Fruit fly (Drosophila melanogaster) whole organism, embryonic: ENCODE data around the gene CG31637.

Experiments
- Aef1 ChIP-seq: fragments of 200-800 bp; sonication (Bioruptor generic); IDR thresholded peaks from 3 replicates; pipeline ENCODE4 v1.3.6; 2022; ENCODE audit warnings: missing biosample characterization, missing genetic modification characterization
- BEAF-32 ChIP-seq: fragments of 200-800 bp; sonication (Bioruptor generic); optimal IDR thresholded peaks from 3 replicates; lab custom pipeline; 2017; ENCODE audit warnings: missing biosample characterization, missing genetic modification characterization, mild to moderate bottlenecking, moderate library complexity, missing genetic modification reagents
- Bdp1 ChIP-seq: fragments of 200-800 bp; sonication (Bioruptor generic); optimal IDR thresholded peaks from 3 replicates; lab custom pipeline; 2016; ENCODE audit warnings: missing biosample characterization, missing genetic modification characterization
- CG10274 ChIP-seq: fragments of 200-800 bp; sonication (Bioruptor generic); optimal IDR thresholded peaks from 3 replicates; lab custom pipeline; 2017; ENCODE audit warnings: missing biosample characterization, mild to moderate bottlenecking, missing genetic modification characterization
- CG10654 ChIP-seq: fragments of 200-800 bp; sonication (Bioruptor generic); optimal IDR thresholded peaks from 2 replicates; lab custom pipeline; 2016; ENCODE audit warnings: missing biosample characterization, missing genetic modification characterization
- CG11695 ChIP-seq: fragments of 200-800 bp; sonication (Bioruptor generic); IDR thresholded peaks from 3 replicates; pipeline ENCODE4 v1.3.6; 2022; ENCODE audit warnings: missing biosample characterization, missing genetic modification characterization
- CG11696 ChIP-seq: fragments of 200-800 bp; sonication (Bioruptor generic); IDR thresholded peaks from 2 replicates; pipeline ENCODE4 v1.3.6; 2022; ENCODE audit warnings: missing biosample characterization, missing genetic modification characterization
- CG12744 ChIP-seq: fragments of 200-800 bp; sonication (Bioruptor generic); optimal IDR thresholded peaks from 2 replicates; lab custom pipeline; 2016; ENCODE audit warnings: missing biosample characterization, missing genetic modification characterization
- CG13424 ChIP-seq: fragments of 200-800 bp; sonication (Bioruptor generic); optimal IDR thresholded peaks from 2 replicates; lab custom pipeline; 2019; ENCODE audit warnings: missing biosample characterization, mild to moderate bottlenecking, missing genetic modification characterization, moderate library complexity
- CG17328 ChIP-seq: fragments of 200-800 bp; sonication (Bioruptor generic); IDR thresholded peaks from 2 replicates; pipeline ENCODE4 v1.3.6; 2022; ENCODE audit warnings: missing biosample characterization, missing genetic modification characterization
- CG2202 ChIP-seq: fragments of 200-800 bp; sonication (Bioruptor generic); optimal IDR thresholded peaks from 2 replicates; lab custom pipeline; 2018; ENCODE audit warnings: missing biosample characterization, mild to moderate bottlenecking, missing genetic modification characterization
- CG2875 ChIP-seq: fragments of 200-800 bp; sonication (Bioruptor generic); optimal IDR thresholded peaks from 2 replicates; lab custom pipeline; 2017; ENCODE audit warnings: missing biosample characterization, mild to moderate bottlenecking, missing genetic modification characterization, missing genetic modification reagents
- CG32532 ChIP-seq: fragments of 200-800 bp; sonication (Bioruptor generic); IDR thresholded peaks from 2 replicates; pipeline ENCODE4 v1.3.6; 2022; ENCODE audit warnings: missing biosample characterization, missing genetic modification characterization
- CG3281 ChIP-seq: fragments of 200-800 bp; sonication (Bioruptor generic); optimal IDR thresholded peaks from 3 replicates; lab custom pipeline; 2017; ENCODE audit warnings: missing biosample characterization, mild to moderate bottlenecking, missing genetic modification characterization
- CG34422 ChIP-seq: fragments of 200-800 bp; sonication (Bioruptor generic); IDR thresholded peaks from 3 replicates; pipeline ENCODE4 v1.3.6; 2022; ENCODE audit warnings: missing biosample characterization, missing genetic modification characterization
- CG3838 ChIP-seq: fragments of 200-800 bp; sonication (Bioruptor generic); optimal IDR thresholded peaks from 3 replicates; lab custom pipeline; 2016; ENCODE audit warnings: missing biosample characterization, missing genetic modification characterization
- CG4404 ChIP-seq: fragments of 200-800 bp; sonication (Bioruptor generic); IDR thresholded peaks from 2 replicates; pipeline ENCODE4 v1.3.6; 2022; ENCODE audit warnings: missing biosample characterization, missing genetic modification characterization
- CG5180 ChIP-seq: fragments of 200-800 bp; sonication (Bioruptor generic); optimal IDR thresholded peaks from 3 replicates; lab custom pipeline; 2017; ENCODE audit warnings: missing biosample characterization, missing genetic modification characterization, mild to moderate bottlenecking, moderate library complexity, missing genetic modification reagents
- CG6683 ChIP-seq: fragments of 200-800 bp; sonication (Bioruptor generic); optimal IDR thresholded peaks from 2 replicates; lab custom pipeline; 2017; ENCODE audit warnings: missing biosample characterization, mild to moderate bottlenecking, missing genetic modification characterization, missing genetic modification reagents
- CG7556 ChIP-seq: fragments of 200-800 bp; sonication (Bioruptor generic); optimal IDR thresholded peaks from 2 replicates; lab custom pipeline; 2017; ENCODE audit warnings: missing biosample characterization, mild to moderate bottlenecking, missing genetic modification characterization
- CG8290 ChIP-seq, 3 experiments: fragments of 200-800 bp; sonication (Bioruptor generic); optimal IDR thresholded peaks; 2 replicates each; lab custom pipeline; 2016 to 2019; ENCODE audit warnings: missing biosample characterization in 3 of 3, missing genetic modification characterization in 3 of 3, mild to moderate bottlenecking in 2 of 3, moderate library complexity in 1 of 3
- CG8359 ChIP-seq: fragments of 200-800 bp; sonication (Bioruptor generic); optimal IDR thresholded peaks from 2 replicates; lab custom pipeline; 2017; ENCODE audit warnings: missing biosample characterization, mild to moderate bottlenecking, missing genetic modification characterization, borderline replicate concordance
- CG8388 ChIP-seq: fragments of 200-800 bp; sonication (Bioruptor generic); optimal IDR thresholded peaks from 2 replicates; lab custom pipeline; 2019; ENCODE audit warnings: missing biosample characterization, mild to moderate bottlenecking, missing genetic modification characterization, moderate library complexity
- CG8478 ChIP-seq: fragments of >200 bp; optimal IDR thresholded peaks from 2 replicates; lab custom pipeline; 2018
- CG9215 ChIP-seq: fragments of 200-800 bp; sonication (Bioruptor generic); IDR thresholded peaks from 2 replicates; pipeline ENCODE4 v1.3.6; 2022; ENCODE audit warnings: missing biosample characterization, missing genetic modification characterization
- CG9437 ChIP-seq: fragments of 200-800 bp; sonication (Bioruptor generic); optimal IDR thresholded peaks from 2 replicates; lab custom pipeline; 2018; ENCODE audit warnings: missing biosample characterization, mild to moderate bottlenecking, missing genetic modification characterization
- CHES-1-like ChIP-seq: fragments of 200-800 bp; sonication (Bioruptor generic); optimal IDR thresholded peaks from 2 replicates; lab custom pipeline; 2016; ENCODE audit warnings: missing biosample characterization, missing genetic modification characterization
- Camta ChIP-seq: fragments of 200-800 bp; sonication (Bioruptor generic); optimal IDR thresholded peaks from 2 replicates; lab custom pipeline; 2016; ENCODE audit warnings: missing biosample characterization, missing genetic modification characterization
- Doc2 ChIP-seq: fragments of 200-800 bp; sonication (Bioruptor generic); IDR thresholded peaks from 2 replicates; pipeline ENCODE4 v1.3.6; 2022; ENCODE audit warnings: missing biosample characterization, missing genetic modification characterization
- H15 ChIP-seq: fragments of 200-800 bp; sonication (Bioruptor generic); IDR thresholded peaks from 3 replicates; pipeline ENCODE4 v1.3.6; 2022; ENCODE audit warnings: missing biosample characterization, missing genetic modification characterization
- HLH4C ChIP-seq: fragments of 200-800 bp; sonication (Bioruptor generic); IDR thresholded peaks from 3 replicates; pipeline ENCODE4 v1.3.6; 2022; ENCODE audit warnings: missing biosample characterization, missing genetic modification characterization; ENCODE audit not compliant: partially characterized antibody
- Hr51 ChIP-seq, 2 experiments: fragments of 200-800 bp; sonication (Bioruptor generic); optimal IDR thresholded peaks; 2 replicates in 1 of 2; 3 replicates in 1 of 2; lab custom pipeline; 2016 to 2018; ENCODE audit warnings: missing biosample characterization in 2 of 2, missing genetic modification characterization in 2 of 2, mild to moderate bottlenecking in 1 of 2, moderate library complexity in 1 of 2
- Mad ChIP-seq: fragments of 200-800 bp; sonication (Bioruptor generic); optimal IDR thresholded peaks from 2 replicates; lab custom pipeline; 2016; ENCODE audit warnings: missing biosample characterization, missing genetic modification characterization
- Poxn ChIP-seq: fragments of 200-800 bp; sonication (Bioruptor generic); IDR thresholded peaks from 2 replicates; pipeline ENCODE4 v1.3.6; 2022; ENCODE audit warnings: missing biosample characterization, missing genetic modification characterization
- fd96Cb ChIP-seq: fragments of 200-800 bp; sonication (Bioruptor generic); optimal IDR thresholded peaks from 2 replicates; lab custom pipeline; 2018; ENCODE audit warnings: missing biosample characterization, mild to moderate bottlenecking, missing genetic modification characterization, moderate library complexity
- gce ChIP-seq: fragments of 200-800 bp; sonication (Bioruptor generic); IDR thresholded peaks from 3 replicates; pipeline ENCODE4 v1.3.6; 2022; ENCODE audit warnings: missing biosample characterization, missing genetic modification characterization
- gfzf ChIP-seq: fragments of 200-800 bp; sonication (Bioruptor generic); optimal IDR thresholded peaks from 2 replicates; lab custom pipeline; 2016; ENCODE audit warnings: missing biosample characterization, mild to moderate bottlenecking, missing genetic modification characterization, moderate library complexity
- hb ChIP-seq: fragments of 200-800 bp; sonication (Bioruptor generic); IDR thresholded peaks from 3 replicates; pipeline ENCODE4 v1.3.6; 2022; ENCODE audit warnings: missing biosample characterization, missing genetic modification characterization; ENCODE audit not compliant: partially characterized antibody
- org-1 ChIP-seq: fragments of 200-800 bp; sonication (Bioruptor generic); optimal IDR thresholded peaks from 2 replicates; lab custom pipeline; 2017; ENCODE audit warnings: missing biosample characterization, missing genetic modification characterization
- repo ChIP-seq: fragments of 200-800 bp; sonication (Bioruptor generic); optimal IDR thresholded peaks from 2 replicates; lab custom pipeline; 2016; ENCODE audit warnings: missing biosample characterization, missing genetic modification characterization
- scrt ChIP-seq: fragments of 200-800 bp; sonication (Bioruptor generic); optimal IDR thresholded peaks from 2 replicates; lab custom pipeline; 2018; ENCODE audit warnings: missing biosample characterization, mild to moderate bottlenecking, missing genetic modification characterization, moderate library complexity
- sim ChIP-seq: fragments of 200-800 bp; sonication (Bioruptor generic); IDR thresholded peaks from 2 replicates; pipeline ENCODE4 v1.3.6; 2022; ENCODE audit warnings: missing biosample characterization, missing genetic modification characterization
- tin ChIP-seq: fragments of 200-800 bp; sonication (Bioruptor generic); optimal IDR thresholded peaks from 3 replicates; lab custom pipeline; 2016; ENCODE audit warnings: missing biosample characterization, missing genetic modification characterization
- ttk ChIP-seq: fragments of 200-800 bp; sonication (Bioruptor generic); IDR thresholded peaks from 2 replicates; pipeline ENCODE4 v2.1.2; 2022; ENCODE audit warnings: missing biosample characterization, missing genetic modification characterization
- wdn ChIP-seq: fragments of 200-800 bp; sonication (Bioruptor generic); IDR thresholded peaks from 2 replicates; pipeline ENCODE4 v1.3.6; 2022; ENCODE audit warnings: missing biosample characterization, missing genetic modification characterization
- z ChIP-seq: fragments of 200-800 bp; sonication (Bioruptor generic); IDR thresholded peaks from 3 replicates; pipeline ENCODE4 v1.3.6; 2022; ENCODE audit warnings: missing biosample characterization, missing genetic modification characterization

The CG31637 gene

dm6 chr2L:6455955-6456599 lies 42.4 kb upstream of the CG31637 start, which contains the start of gene frj (continued):
- no peak for TF ChIP-seq org-1 (GFP tag; lab: Kevin White, UChicago)
- no peak for TF ChIP-seq CG8478
- TF ChIP-seq fd96Cb (tag; lab: Kevin White, UChicago), result peak; percentile 52
- peak; percentile 77 for TF ChIP-seq CG32532 (GFP tag; lab: Robert Waterston, UW)

DNA sequence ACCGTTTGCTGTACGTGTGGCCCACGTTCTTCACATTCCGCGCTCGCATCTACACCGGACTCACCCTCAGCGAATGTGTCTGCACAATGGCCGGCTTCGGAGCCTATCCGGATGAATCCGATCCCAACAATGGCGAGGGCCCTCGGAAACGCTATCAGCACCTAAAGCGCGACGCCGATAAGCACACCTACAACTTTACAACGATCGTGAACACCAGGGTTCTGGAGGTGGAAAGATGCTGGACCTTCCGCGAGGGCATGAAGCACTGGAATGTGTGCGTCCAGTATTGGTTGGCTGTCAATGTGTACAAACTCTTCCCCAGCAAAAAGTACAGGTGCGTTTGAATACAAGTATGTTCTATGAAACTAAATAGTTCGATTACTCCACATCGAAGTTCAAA lies 40.9 kb upstream of the CG31637 start:
- TF ChIP-seq HLH4C (GFP tag; lab: Robert Waterston, UW), result 0 out of 3 replicates have a peak, but pooled peaks have one; percentile 9
- TF ChIP-seq CG9437 (GFP tag; lab: Kevin White, UChicago), result no peak

- 0 out of 2 replicates have a peak, but pooled peaks have one; percentile 25 for TF ChIP-seq CG17328 (GFP tag; lab: Robert Waterston, UW)
- TF ChIP-seq CG4404, result no peak
- no peak for TF ChIP-seq gce (GFP tag; lab: Robert Waterston, UW)
- peak; percentile 58 for TF ChIP-seq CG5180 (GFP tag; lab: Kevin White, UChicago)
- TF ChIP-seq CG34422, result no peak
- no peak for TF ChIP-seq sim (GFP tag; lab: Robert Waterston, UW)
- TF ChIP-seq CG13424 (tag; lab: Kevin White, UChicago), result peak; percentile 48
- TF ChIP-seq CG7556 (GFP tag; lab: Kevin White, UChicago), result no peak
- no peak for TF ChIP-seq CG3838 (GFP tag; lab: Kevin White, UChicago)
- no peak for TF ChIP-seq Doc2
- peak; percentile 8 for TF ChIP-seq CG10654 (GFP tag; lab: Kevin White, UChicago)
- no peak for TF ChIP-seq CHES-1-like (GFP tag; lab: Kevin White, UChicago)
- TF ChIP-seq CG6683, result no peak
- TF ChIP-seq CG9215 (GFP tag; lab: Robert Waterston, UW), result no peak
- no peak for TF ChIP-seq wdn (GFP tag; lab: Robert Waterston, UW)
- TF ChIP-seq repo (GFP tag; lab: Kevin White, UChicago), result no peak
- TF ChIP-seq Mad, result no peak
- TF ChIP-seq Camta (GFP tag; lab: Kevin White, UChicago), result no peak
- no peak for TF ChIP-seq hb (GFP tag; lab: Robert Waterston, UW)
- no peak for TF ChIP-seq tin
- peak; percentile 55; the same call in 1 of the 2 replicates for TF ChIP-seq CG11696
- peak; percentile 32 for TF ChIP-seq CG3281 (GFP tag; lab: Kevin White, UChicago)
- no peak for TF ChIP-seq Poxn (GFP tag; lab: Robert Waterston, UW)
- TF ChIP-seq CG10274 (GFP tag; lab: Kevin White, UChicago), result peak; percentile 16
- no peak for TF ChIP-seq gfzf
- TF ChIP-seq CG8388 (GFP tag; lab: Kevin White, UChicago), result peak; percentile 44
- TF ChIP-seq CG2202 (tag; lab: Kevin White, UChicago), result peak; percentile 1
- TF ChIP-seq Hr51 (GFP tag; optimal IDR thresholded peaks at IDR 0.05; lab: Kevin White, UChicago), result no peak
- TF ChIP-seq z, result no peak
- TF ChIP-seq H15, result no peak
- no peak for TF ChIP-seq Aef1 (GFP tag; lab: Robert Waterston, UW)
- no peak for TF ChIP-seq CG8359 (GFP tag; lab: Kevin White, UChicago)
- TF ChIP-seq CG8290 (GFP tag; optimal IDR thresholded peaks at IDR 0.05; lab: Kevin White, UChicago), result no peak
- peak; percentile 28 to 58 for TF ChIP-seq CG8290 (tag; optimal IDR thresholded peaks at IDR 0.05; lab: Kevin White, UChicago)
- TF ChIP-seq CG2875, result peak; percentile 71
- TF ChIP-seq BEAF-32 (GFP tag; lab: Kevin White, UChicago), result no peak
- no peak for TF ChIP-seq scrt (GFP tag; lab: Kevin White, UChicago)
- 0 out of 2 replicates have a peak, but pooled peaks have one; percentile 15 for TF ChIP-seq ttk (GFP tag; lab: Robert Waterston, UW)
- peak; percentile 63; the same call in 1 of the 3 replicates for TF ChIP-seq CG11695 (GFP tag; lab: Robert Waterston, UW)
- TF ChIP-seq CG12744 (GFP tag; lab: Kevin White, UChicago), result no peak
- no peak for TF ChIP-seq Bdp1
Observed at dm6 chr2L:6461497-6461896, 37.0 kb upstream of the CG31637 start.
